Fruit fly (Drosophila melanogaster) whole organism, embryonic: ENCODE measurements around the gene Appl.

ENCODE experiments used
- ATbp ChIP-seq: fragments of 200-800 bp; sonication (Bioruptor generic); optimal IDR thresholded peaks from 2 replicates; lab custom pipeline; 2017; ENCODE audit warnings: missing biosample characterization, mild to moderate bottlenecking, missing genetic modification characterization, missing genetic modification reagents
- Adf1 ChIP-seq: fragments of 200-800 bp; sonication (Bioruptor generic); IDR thresholded peaks from 2 replicates; pipeline ENCODE4 v1.3.6; 2022; ENCODE audit warnings: missing biosample characterization, missing genetic modification characterization
- Antp ChIP-seq: fragments of 200-800 bp; sonication (Bioruptor generic); optimal IDR thresholded peaks from 3 replicates; lab custom pipeline; 2016; ENCODE audit warnings: missing biosample characterization, missing genetic modification characterization
- CG11093 ChIP-seq: fragments of 200-800 bp; sonication (Bioruptor generic); IDR thresholded peaks from 3 replicates; pipeline ENCODE4 v1.3.6; 2022; ENCODE audit warnings: missing biosample characterization, missing genetic modification characterization
- CG11247 ChIP-seq: fragments of 200-800 bp; sonication (Bioruptor generic); IDR thresholded peaks from 2 replicates; pipeline ENCODE4 v1.3.6; 2022; ENCODE audit warnings: missing biosample characterization, missing genetic modification characterization
- CG11504 ChIP-seq: fragments of 200-800 bp; sonication (Bioruptor generic); optimal IDR thresholded peaks from 3 replicates; lab custom pipeline; 2019; ENCODE audit warnings: missing biosample characterization, mild to moderate bottlenecking, missing genetic modification characterization, moderate library complexity
- CG13424 ChIP-seq: fragments of 200-800 bp; sonication (Bioruptor generic); optimal IDR thresholded peaks from 2 replicates; lab custom pipeline; 2019; ENCODE audit warnings: missing biosample characterization, mild to moderate bottlenecking, missing genetic modification characterization, moderate library complexity
- CG15696 ChIP-seq: fragments of 200-800 bp; sonication (Bioruptor generic); optimal IDR thresholded peaks from 2 replicates; lab custom pipeline; 2019; ENCODE audit warnings: missing biosample characterization, mild to moderate bottlenecking, missing genetic modification characterization, moderate library complexity
- CG17361 ChIP-seq: fragments of 200-800 bp; sonication (Bioruptor generic); IDR thresholded peaks from 3 replicates; pipeline ENCODE4 v1.3.6; 2022; ENCODE audit warnings: missing biosample characterization, missing genetic modification characterization
- CG17385 ChIP-seq: fragments of 200-800 bp; sonication (Bioruptor generic); optimal IDR thresholded peaks from 3 replicates; lab custom pipeline; 2018; ENCODE audit warnings: missing biosample characterization, mild to moderate bottlenecking, missing genetic modification characterization
- CG2678 ChIP-seq: fragments of 200-800 bp; sonication (Bioruptor generic); optimal IDR thresholded peaks from 3 replicates; lab custom pipeline; 2019; ENCODE audit warnings: missing biosample characterization, mild to moderate bottlenecking, missing genetic modification characterization, moderate library complexity
- CG2712 ChIP-seq: fragments of 200-800 bp; optimal IDR thresholded peaks from 3 replicates; lab custom pipeline; 2019; ENCODE audit warnings: missing biosample characterization, mild to moderate bottlenecking, missing genetic modification characterization, moderate library complexity
- CG4404 ChIP-seq: fragments of 200-800 bp; sonication (Bioruptor generic); IDR thresholded peaks from 2 replicates; pipeline ENCODE4 v1.3.6; 2022; ENCODE audit warnings: missing biosample characterization, missing genetic modification characterization
- CG4730 ChIP-seq: fragments of 200-800 bp; sonication (Bioruptor generic); IDR thresholded peaks from 2 replicates; pipeline ENCODE4 v1.3.6; 2022; ENCODE audit warnings: missing biosample characterization, missing genetic modification characterization
- CG4820 ChIP-seq: fragments of 200-800 bp; sonication (Bioruptor generic); optimal IDR thresholded peaks from 3 replicates; lab custom pipeline; 2016; ENCODE audit warnings: missing biosample characterization, missing genetic modification characterization
- CG6254 ChIP-seq: fragments of 200-800 bp; sonication (Bioruptor generic); optimal IDR thresholded peaks from 3 replicates; lab custom pipeline; 2017; ENCODE audit warnings: mild to moderate bottlenecking, missing biosample characterization, missing genetic modification reagents, missing genetic modification characterization
- CG6683 ChIP-seq: fragments of 200-800 bp; sonication (Bioruptor generic); optimal IDR thresholded peaks from 2 replicates; lab custom pipeline; 2017; ENCODE audit warnings: missing biosample characterization, mild to moderate bottlenecking, missing genetic modification characterization, missing genetic modification reagents
- CG6765 ChIP-seq: fragments of 200-800 bp; sonication (Bioruptor generic); optimal IDR thresholded peaks from 3 replicates; lab custom pipeline; 2017; ENCODE audit warnings: missing biosample characterization, mild to moderate bottlenecking, missing genetic modification characterization
- CG7357 ChIP-seq: fragments of 200-800 bp; sonication (Bioruptor generic); IDR thresholded peaks from 3 replicates; pipeline ENCODE4 v1.3.6; 2022; ENCODE audit warnings: missing biosample characterization, missing genetic modification characterization
- CG7556 ChIP-seq: fragments of 200-800 bp; sonication (Bioruptor generic); optimal IDR thresholded peaks from 2 replicates; lab custom pipeline; 2017; ENCODE audit warnings: missing biosample characterization, mild to moderate bottlenecking, missing genetic modification characterization
- CG7839 ChIP-seq: fragments of 200-800 bp; sonication (Bioruptor generic); optimal IDR thresholded peaks from 3 replicates; lab custom pipeline; 2018; ENCODE audit warnings: missing biosample characterization, mild to moderate bottlenecking, missing genetic modification characterization, moderate library complexity
- CG7928 ChIP-seq: fragments of 200-800 bp; sonication (Bioruptor generic); optimal IDR thresholded peaks from 2 replicates; lab custom pipeline; 2017; ENCODE audit warnings: missing biosample characterization, mild to moderate bottlenecking, missing genetic modification characterization
- CG8478 ChIP-seq: fragments of >200 bp; optimal IDR thresholded peaks from 2 replicates; lab custom pipeline; 2018
- CHES-1-like ChIP-seq: fragments of 200-800 bp; sonication (Bioruptor generic); optimal IDR thresholded peaks from 2 replicates; lab custom pipeline; 2016; ENCODE audit warnings: missing biosample characterization, missing genetic modification characterization
- Fer1 ChIP-seq: fragments of 200-800 bp; sonication (Bioruptor generic); optimal IDR thresholded peaks from 2 replicates; lab custom pipeline; 2017; ENCODE audit warnings: missing biosample characterization, mild to moderate bottlenecking, missing genetic modification characterization
- Gug ChIP-seq: fragments of 200-800 bp; sonication (Bioruptor generic); IDR thresholded peaks from 4 replicates; pipeline ENCODE4 v1.3.6; 2022; ENCODE audit warnings: missing biosample characterization, missing genetic modification characterization
- Med ChIP-seq: fragments of 200-800 bp; sonication (Bioruptor generic); peaks from one replicate; lab custom pipeline; 2016; ENCODE audit warnings: missing biosample characterization, missing genetic modification characterization, mild to moderate bottlenecking, inconsistent platforms, moderate library complexity
- Rx ChIP-seq: fragments of 200-800 bp; sonication (Bioruptor generic); IDR thresholded peaks from 2 replicates; pipeline ENCODE4 v1.3.6; 2022; ENCODE audit warnings: missing biosample characterization, missing genetic modification characterization
- Usf ChIP-seq: fragments of 200-800 bp; sonication (Bioruptor generic); optimal IDR thresholded peaks from 2 replicates; lab custom pipeline; 2017; ENCODE audit warnings: missing genotype, missing biosample characterization, missing genetic modification characterization
- Xrp1 ChIP-seq: fragments of 200-800 bp; sonication (Bioruptor generic); IDR thresholded peaks from 2 replicates; pipeline ENCODE4 v1.3.6; 2022; ENCODE audit warnings: missing biosample characterization, missing genetic modification characterization
- chm ChIP-seq: fragments of 200-800 bp; sonication (Bioruptor generic); IDR thresholded peaks from 2 replicates; pipeline ENCODE4 v1.3.6; 2022; ENCODE audit warnings: missing biosample characterization, missing genetic modification characterization
- dmrt99B ChIP-seq: fragments of 200-800 bp; sonication (Bioruptor generic); optimal IDR thresholded peaks from 2 replicates; lab custom pipeline; 2018; ENCODE audit warnings: missing biosample characterization, mild to moderate bottlenecking, missing genetic modification characterization, moderate library complexity
- fru ChIP-seq: fragments of >200 bp; optimal IDR thresholded peaks from 2 replicates; lab custom pipeline; 2017
- hb ChIP-seq: fragments of 200-800 bp; sonication (Bioruptor generic); IDR thresholded peaks from 3 replicates; pipeline ENCODE4 v1.3.6; 2022; ENCODE audit warnings: missing biosample characterization, missing genetic modification characterization; ENCODE audit not compliant: partially characterized antibody
- lmd ChIP-seq: fragments of 200-800 bp; sonication (Bioruptor generic); IDR thresholded peaks from 2 replicates; pipeline ENCODE4 v1.3.6; 2022; ENCODE audit warnings: missing biosample characterization, missing genetic modification characterization
- luna ChIP-seq: fragments of 200-800 bp; sonication (Bioruptor generic); optimal IDR thresholded peaks from 2 replicates; lab custom pipeline; 2016; ENCODE audit warnings: missing biosample characterization, missing genetic modification characterization
- pfk ChIP-seq: fragments of 200-800 bp; sonication (Bioruptor generic); optimal IDR thresholded peaks from 2 replicates; lab custom pipeline; 2018; ENCODE audit warnings: missing biosample characterization, mild to moderate bottlenecking, missing genetic modification characterization, moderate library complexity
- phol ChIP-seq: fragments of 200-800 bp; sonication (Bioruptor generic); optimal IDR thresholded peaks from 3 replicates; lab custom pipeline; 2018; ENCODE audit warnings: missing biosample characterization, mild to moderate bottlenecking, missing genetic modification characterization, moderate library complexity
- pros ChIP-seq: fragments of 200-800 bp; sonication (Bioruptor generic); optimal IDR thresholded peaks from 3 replicates; lab custom pipeline; 2019; ENCODE audit warnings: missing biosample characterization, mild to moderate bottlenecking, missing genetic modification characterization, moderate library complexity
- pum ChIP-seq: fragments of 200-800 bp; sonication (Bioruptor generic); optimal IDR thresholded peaks from 2 replicates; lab custom pipeline; 2016; ENCODE audit warnings: missing biosample characterization, missing genetic modification characterization
- ranshi ChIP-seq: fragments of 200-800 bp; sonication (Bioruptor generic); IDR thresholded peaks from 2 replicates; pipeline ENCODE4 v1.3.6; 2022; ENCODE audit warnings: missing biosample characterization, missing genetic modification characterization
- scrt ChIP-seq: fragments of 200-800 bp; sonication (Bioruptor generic); optimal IDR thresholded peaks from 2 replicates; lab custom pipeline; 2018; ENCODE audit warnings: missing biosample characterization, mild to moderate bottlenecking, missing genetic modification characterization, moderate library complexity
- sd ChIP-seq: fragments of 200-800 bp; sonication (Bioruptor generic); optimal IDR thresholded peaks from 3 replicates; lab custom pipeline; 2018; ENCODE audit warnings: missing biosample characterization, mild to moderate bottlenecking, missing genetic modification characterization, moderate library complexity
- shn ChIP-seq: fragments of 200-800 bp; sonication (Bioruptor generic); optimal IDR thresholded peaks from 3 replicates; lab custom pipeline; 2016; ENCODE audit warnings: missing biosample characterization, missing genetic modification characterization
- ssp ChIP-seq: fragments of 200-800 bp; sonication (Bioruptor generic); IDR thresholded peaks from 2 replicates; pipeline ENCODE4 v1.3.6; 2022; ENCODE audit warnings: missing biosample characterization, missing genetic modification characterization
- tap ChIP-seq: fragments of 200-800 bp; optimal IDR thresholded peaks from 3 replicates; lab custom pipeline; 2019; ENCODE audit warnings: missing biosample characterization, mild to moderate bottlenecking, missing genetic modification characterization, moderate library complexity
- wek ChIP-seq: fragments of 200-800 bp; sonication (Bioruptor generic); optimal IDR thresholded peaks from 3 replicates; lab custom pipeline; 2018; ENCODE audit warnings: missing biosample characterization, mild to moderate bottlenecking, missing genetic modification characterization, moderate library complexity
- yki ChIP-seq: fragments of >200 bp; optimal IDR thresholded peaks from 3 replicates; lab custom pipeline; 2018
- z ChIP-seq: fragments of 200-800 bp; sonication (Bioruptor generic); IDR thresholded peaks from 3 replicates; pipeline ENCODE4 v1.3.6; 2022; ENCODE audit warnings: missing biosample characterization, missing genetic modification characterization
- zf30C ChIP-seq: fragments of 200-800 bp; sonication (Bioruptor generic); optimal IDR thresholded peaks from 3 replicates; lab custom pipeline; 2018; ENCODE audit warnings: missing biosample characterization, mild to moderate bottlenecking, missing genetic modification characterization

Gene Appl

DNA sequence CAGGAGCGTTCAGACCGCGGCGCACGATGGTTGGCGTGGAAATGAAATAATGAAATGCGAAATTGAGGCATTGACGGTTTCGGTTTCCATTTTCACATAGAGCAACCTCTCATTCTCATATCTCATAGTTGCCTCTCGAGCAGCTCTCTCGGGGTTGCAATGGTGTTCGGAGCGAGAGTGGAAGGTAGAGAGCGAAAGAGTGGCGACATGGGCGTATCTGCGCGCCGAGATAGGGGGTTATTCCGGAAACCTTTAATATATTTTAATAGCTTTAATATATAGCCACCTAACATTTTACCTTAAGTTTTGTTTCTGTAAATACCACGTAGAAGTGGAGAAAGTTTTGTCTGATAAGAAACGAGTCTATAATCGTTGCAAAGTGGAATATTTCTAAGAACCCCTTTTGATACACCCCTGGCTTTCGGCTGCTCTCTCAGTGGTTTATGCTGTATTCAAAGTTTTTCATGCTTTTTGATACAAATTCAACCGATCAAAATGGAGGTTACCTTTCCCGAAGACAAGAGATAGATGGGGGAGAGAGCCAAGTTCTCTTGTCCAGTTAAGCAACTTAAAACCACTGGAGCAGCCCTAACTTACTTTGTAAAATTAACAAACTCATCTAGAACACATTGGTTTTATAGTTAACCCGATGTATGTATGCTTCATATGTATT is 7.0 kb upstream of the Appl start, which contains the start of gene elav (continued):
- TF ChIP-seq luna (GFP tag; lab: Kevin White, UChicago) (peak; percentile 82), CG8478 (lab: Kevin White, UChicago) (no peak), z (GFP tag; lab: Robert Waterston, UW) (peak; percentile 82; the same call in 2 of the 3 replicates), fru (lab: Kevin White, UChicago) (peak; percentile 37), CG6765 (GFP tag; lab: Kevin White, UChicago) (peak; percentile 98), hb (no peak), scrt (peak; percentile 98), CG4730 (GFP tag; lab: Robert Waterston, UW) (peak; percentile 97), zf30C (GFP tag; lab: Kevin White, UChicago) (peak; percentile 58), CG13424 (peak; percentile 99), Rx (GFP tag; lab: Robert Waterston, UW) (peak; percentile 96), CG11093 (GFP tag; lab: Robert Waterston, UW) (peak; percentile 97), ranshi (GFP tag; lab: Robert Waterston, UW) (peak; percentile 97), CHES-1-like (GFP tag; lab: Kevin White, UChicago) (peak; percentile 95), CG7357 (GFP tag; lab: Robert Waterston, UW) (peak; percentile 94), CG17361 (GFP tag; lab: Robert Waterston, UW) (peak; percentile 98), CG11247 (GFP tag; lab: Robert Waterston, UW) (peak; percentile 98), Xrp1 (GFP tag; lab: Robert Waterston, UW) (peak; percentile 99), CG6683 (GFP tag; lab: Kevin White, UChicago) (peak; percentile 98)

DNA sequence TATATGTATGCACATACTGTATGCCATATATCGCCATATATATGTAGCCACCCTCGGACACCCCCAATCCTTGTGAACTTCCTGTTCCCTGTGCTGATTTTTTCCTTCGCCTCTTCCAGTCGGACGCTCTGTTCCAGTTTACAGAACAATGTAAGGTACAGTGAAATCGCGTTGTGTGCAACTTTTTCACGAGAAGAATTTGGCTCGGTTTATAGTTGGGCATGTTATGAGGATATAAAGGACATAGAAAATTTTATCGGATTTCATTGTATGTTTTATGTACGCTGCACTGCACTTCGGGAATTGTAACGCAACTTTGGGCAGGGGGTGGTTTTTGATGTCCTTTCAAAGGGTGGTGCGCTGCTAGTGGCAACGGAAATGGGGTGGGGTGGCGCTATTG is 6.0 kb upstream of the Appl start:
- TF ChIP-seq Gug (GFP tag; lab: Robert Waterston, UW) (0 out of 4 replicates have a peak, but pooled peaks have one; percentile 24), tap (peak; percentile 22), CG2678 (tag; lab: Kevin White, UChicago) (peak; percentile 47), dmrt99B (tag; lab: Kevin White, UChicago) (peak; percentile 43), yki (no peak), CG4820 (GFP tag; lab: Kevin White, UChicago) (no peak), CG7556 (GFP tag; lab: Kevin White, UChicago) (peak; percentile 3), Med (peak; percentile 79), Usf (no peak), CG17385 (peak; percentile 16), pum (GFP tag; lab: Kevin White, UChicago) (peak; percentile 6), Adf1 (GFP tag; lab: Robert Waterston, UW) (no peak), CG11504 (tag; lab: Kevin White, UChicago) (peak; percentile 31), CG4404 (GFP tag; lab: Robert Waterston, UW) (peak; percentile 15; the same call in 1 of the 2 replicates), CG6254 (GFP tag; lab: Kevin White, UChicago) (no peak), CG2712 (peak; percentile 7), CG7928 (GFP tag; lab: Kevin White, UChicago) (no peak), Fer1 (peak; percentile 51), Antp (GFP tag; lab: Kevin White, UChicago) (peak; percentile 29), pfk (GFP tag; lab: Kevin White, UChicago) (no peak), shn (GFP tag; lab: Kevin White, UChicago) (no peak), phol (tag; lab: Kevin White, UChicago) (no peak), pros (GFP tag; lab: Kevin White, UChicago) (peak; percentile 70), CG15696 (tag; lab: Kevin White, UChicago) (peak; percentile 0), lmd (GFP tag; lab: Robert Waterston, UW) (peak; percentile 35), ssp (GFP tag; lab: Robert Waterston, UW) (0 out of 2 replicates have a peak, but pooled peaks have one; percentile 9), chm (GFP tag; lab: Robert Waterston, UW) (0 out of 2 replicates have a peak, but pooled peaks have one; percentile 7), sd (peak; percentile 30), wek (GFP tag; lab: Kevin White, UChicago) (peak; percentile 20), CG7839 (tag; lab: Kevin White, UChicago) (peak; percentile 11), ATbp (GFP tag; lab: Kevin White, UChicago) (peak; percentile 31)
